Worm (Caenorhabditis elegans) whole organism, mixed stage, embryonic: Measurements from ENCODE around the gene nsph-1.1.

ENCODE experiments used
- M03D4.4 ChIP-seq: sonication (generic microtip); optimal IDR thresholded peaks from 2 replicates; lab custom pipeline; 2017; ENCODE audit warnings: mild to moderate bottlenecking, missing genetic modification characterization, missing compliant biosample characterization
- bed-3 ChIP-seq: fragments of 200-800 bp; sonication (Bioruptor generic); optimal IDR thresholded peaks from 3 replicates; lab custom pipeline; 2018; ENCODE audit warnings: mild to moderate bottlenecking, missing genetic modification characterization, moderate library complexity, missing compliant biosample characterization
- blmp-1 ChIP-seq: fragments of 150-350 bp; optimal IDR thresholded peaks from 2 replicates; lab custom pipeline; 2014; ENCODE audit warnings: missing biosample characterization, missing genetic modification characterization
- ceh-43 ChIP-seq: fragments of 200-800 bp; sonication (Bioruptor generic); optimal IDR thresholded peaks from 2 replicates; lab custom pipeline; 2018; ENCODE audit warnings: mild to moderate bottlenecking, missing genetic modification characterization, moderate library complexity, missing compliant biosample characterization
- ceh-83 ChIP-seq: fragments of 200-800 bp; sonication (Bioruptor generic); optimal IDR thresholded peaks from 2 replicates; lab custom pipeline; 2018; ENCODE audit warnings: mild to moderate bottlenecking, missing genetic modification characterization, missing compliant biosample characterization
- cnd-1 ChIP-seq: fragments of 200-800 bp; sonication (Bioruptor generic); optimal IDR thresholded peaks from 2 replicates; lab custom pipeline; 2018; ENCODE audit warnings: mild to moderate bottlenecking, missing genetic modification characterization, missing compliant biosample characterization
- drap-1 ChIP-seq: fragments of 200-800 bp; sonication (Bioruptor generic); optimal IDR thresholded peaks from 3 replicates; lab custom pipeline; 2018; ENCODE audit warnings: mild to moderate bottlenecking, missing genetic modification characterization, missing compliant biosample characterization
- elt-3 ChIP-seq: fragments of 150-350 bp; optimal IDR thresholded peaks from 2 replicates; lab custom pipeline; 2014; ENCODE audit warnings: missing biosample characterization, missing genetic modification characterization
- flh-1 ChIP-seq: fragments of 200-800 bp; sonication (Bioruptor generic); optimal IDR thresholded peaks from 2 replicates; lab custom pipeline; 2018; ENCODE audit warnings: mild to moderate bottlenecking, missing genetic modification characterization, moderate library complexity, missing compliant biosample characterization
- ham-2 ChIP-seq: fragments of 200-800 bp; sonication (Bioruptor generic); optimal IDR thresholded peaks from 2 replicates; lab custom pipeline; 2018; ENCODE audit warnings: mild to moderate bottlenecking, missing genetic modification characterization, missing compliant biosample characterization
- hlh-1 ChIP-seq: fragments of 150-350 bp; optimal IDR thresholded peaks from 2 replicates; lab custom pipeline; 2014; ENCODE audit warnings: missing biosample characterization, missing genetic modification reagents, missing genetic modification characterization
- lin-13 ChIP-seq: fragments of 150-350 bp; optimal IDR thresholded peaks from 2 replicates; lab custom pipeline; 2014; ENCODE audit warnings: missing biosample characterization, missing genetic modification characterization
- lin-32 ChIP-seq: fragments of 200-800 bp; sonication (Bioruptor generic); optimal IDR thresholded peaks from 2 replicates; lab custom pipeline; 2018; ENCODE audit warnings: mild to moderate bottlenecking, missing genetic modification characterization, missing compliant biosample characterization
- lsy-2 ChIP-seq: fragments of 150-350 bp; optimal IDR thresholded peaks from 2 replicates; lab custom pipeline; 2014; ENCODE audit warnings: missing biosample characterization, missing genetic modification characterization
- nhr-12 ChIP-seq: fragments of 150-350 bp; optimal IDR thresholded peaks from 2 replicates; lab custom pipeline; 2014; ENCODE audit warnings: missing biosample characterization, missing genetic modification characterization
- nhr-28 ChIP-seq: fragments of 150-350 bp; optimal IDR thresholded peaks from 2 replicates; lab custom pipeline; 2014; ENCODE audit warnings: missing biosample characterization, missing genetic modification characterization
- sem-2 ChIP-seq: fragments of 200-800 bp; sonication (Bioruptor generic); optimal IDR thresholded peaks from 2 replicates; lab custom pipeline; 2018; ENCODE audit warnings: mild to moderate bottlenecking, missing genetic modification characterization, missing compliant biosample characterization
- snpc-4 ChIP-seq: fragments of 150-350 bp; optimal IDR thresholded peaks from 2 replicates; lab custom pipeline; 2014; ENCODE audit warnings: missing biosample characterization, missing genetic modification characterization
- sptf-1 ChIP-seq: sonication (generic microtip); optimal IDR thresholded peaks from 2 replicates; lab custom pipeline; 2017; ENCODE audit warnings: mild to moderate bottlenecking, missing genetic modification characterization, moderate library complexity, missing compliant biosample characterization
- unc-120 ChIP-seq: sonication (generic microtip); optimal IDR thresholded peaks from 2 replicates; lab custom pipeline; 2017; ENCODE audit warnings: missing genetic modification characterization, missing compliant biosample characterization; ENCODE audit not compliant: poor library complexity, severe bottlenecking
- unc-62 ChIP-seq: fragments of 150-350 bp; optimal IDR thresholded peaks from 2 replicates; lab custom pipeline; 2014; ENCODE audit warnings: missing biosample characterization, missing genetic modification reagents, missing genetic modification characterization
- zip-8 ChIP-seq: fragments of 150-350 bp; optimal IDR thresholded peaks from 2 replicates; lab custom pipeline; 2014; ENCODE audit warnings: missing biosample characterization, missing genetic modification characterization
- ztf-11 ChIP-seq: fragments of 150-350 bp; optimal IDR thresholded peaks from 2 replicates; lab custom pipeline; 2014; ENCODE audit warnings: missing biosample characterization, missing genetic modification characterization

nsph-1.1 gene

ce11 chrII:8817225-8817624 lies 50.6 kb downstream of the nsph-1.1 start:
- TF ChIP-seq blmp-1 (tag; lab: Kevin White, UChicago) (no peak), flh-1 (GFP tag; lab: Kevin White, UChicago) (no peak), sem-2 (GFP tag; lab: Kevin White, UChicago) (no peak), lin-32 (GFP tag; lab: Kevin White, UChicago) (no peak), cnd-1 (tag; lab: Kevin White, UChicago) (no peak), ztf-11 (tag; lab: Kevin White, UChicago) (no peak), hlh-1 (no peak), lin-13 (tag; lab: Kevin White, UChicago) (no peak), nhr-28 (tag; lab: Kevin White, UChicago) (no peak), drap-1 (GFP tag; lab: Kevin White, UChicago) (no peak), unc-120 (tag; lab: Kevin White, UChicago) (no peak), unc-62 (GFP tag; lab: Kevin White, UChicago) (no peak), ceh-43 (GFP tag; lab: Kevin White, UChicago) (no peak), ceh-83 (GFP tag; lab: Kevin White, UChicago) (no peak), ham-2 (GFP tag; lab: Kevin White, UChicago) (no peak), lsy-2 (tag; lab: Kevin White, UChicago) (no peak), elt-3 (tag; lab: Kevin White, UChicago) (no peak), snpc-4 (no peak), bed-3 (no peak), nhr-12 (tag; lab: Kevin White, UChicago) (no peak)

ce11 chrII:8818257-8818656 lies 51.7 kb downstream of the nsph-1.1 start:
- TF ChIP-seq zip-8 (no peak), ceh-43 (GFP tag; lab: Kevin White, UChicago) (no peak), nhr-12 (tag; lab: Kevin White, UChicago) (no peak), sptf-1 (tag; lab: Kevin White, UChicago) (no peak), M03D4.4 (tag; lab: Kevin White, UChicago) (no peak)
